Worm (Caenorhabditis elegans) whole organism, L2 larva: ENCODE data around the gene ttbk-4.

ENCODE experiments used
- R02D3.7 ChIP-seq: fragments of 150-350 bp; optimal IDR thresholded peaks from 2 replicates; lab custom pipeline; 2014; ENCODE audit warnings: missing biosample characterization, missing genetic modification characterization
- ZK546.5 ChIP-seq: sonication (generic microtip); optimal IDR thresholded peaks from 2 replicates; lab custom pipeline; 2017; ENCODE audit warnings: missing biosample characterization, missing genetic modification characterization
- aly-2 ChIP-seq: fragments of 150-350 bp; optimal IDR thresholded peaks from 2 replicates; lab custom pipeline; 2014; ENCODE audit warnings: missing biosample characterization, missing genetic modification characterization
- blmp-1 ChIP-seq: sonication (generic microtip); optimal IDR thresholded peaks from 2 replicates; lab custom pipeline; 2017; ENCODE audit warnings: missing genetic modification characterization, mild to moderate bottlenecking, missing compliant biosample characterization, antibody characterized with exemption, moderate library complexity; ENCODE audit not compliant: insufficient read depth
- ceh-82 ChIP-seq: fragments of 150-350 bp; optimal IDR thresholded peaks from 2 replicates; lab custom pipeline; 2014; ENCODE audit warnings: missing biosample characterization, missing genetic modification characterization
- elt-1 ChIP-seq: fragments of 150-350 bp; optimal IDR thresholded peaks from 2 replicates; lab custom pipeline; 2014; ENCODE audit warnings: missing biosample characterization, missing genetic modification characterization
- elt-3 ChIP-seq: sonication (generic microtip); optimal IDR thresholded peaks from 2 replicates; lab custom pipeline; 2017; ENCODE audit warnings: missing biosample characterization, missing genetic modification characterization
- lin-11 ChIP-seq: fragments of 150-350 bp; sonication (generic microtip); optimal IDR thresholded peaks from 2 replicates; lab custom pipeline; 2014; ENCODE audit warnings: missing biosample characterization, missing genetic modification characterization, inconsistent platforms, mixed read lengths
- nhr-23 ChIP-seq: fragments of 150-350 bp; optimal IDR thresholded peaks from 2 replicates; lab custom pipeline; 2014; ENCODE audit warnings: missing biosample characterization, missing genetic modification reagents, missing genetic modification characterization
- skn-1 ChIP-seq: sonication (generic microtip); optimal IDR thresholded peaks from 2 replicates; lab custom pipeline; 2017; ENCODE audit warnings: missing biosample characterization, missing genetic modification characterization
- zag-1 ChIP-seq: fragments of 150-350 bp; optimal IDR thresholded peaks from 2 replicates; lab custom pipeline; 2014; ENCODE audit warnings: missing biosample characterization, missing genetic modification characterization

DNA sequence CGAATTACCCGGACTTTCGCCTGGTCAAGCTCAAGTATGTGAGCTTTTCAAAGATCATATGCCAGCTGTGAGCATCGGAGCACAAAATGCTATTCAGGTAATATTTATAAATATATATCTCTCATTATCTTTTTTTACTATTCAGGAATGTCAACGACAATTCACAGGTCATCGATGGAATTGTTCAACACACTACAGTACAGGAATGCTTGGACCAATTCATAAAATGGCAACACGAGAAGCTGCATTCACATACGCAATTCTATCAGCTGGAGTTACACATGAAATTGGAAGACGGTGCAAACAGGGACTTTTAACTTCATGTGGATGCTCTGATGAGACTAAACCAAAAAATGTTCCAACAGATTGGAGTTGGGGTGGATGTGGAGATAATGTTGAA, 6.7 kb downstream of the ttbk-4 start:
- TF ChIP-seq skn-1 (tag; lab: Kevin White, UChicago), result no peak
- TF ChIP-seq elt-1 (tag; lab: Kevin White, UChicago), result no peak
- TF ChIP-seq blmp-1 (tag; lab: Kevin White, UChicago), result no peak
- TF ChIP-seq nhr-23, result no peak
- no peak for TF ChIP-seq ZK546.5 (tag; lab: Kevin White, UChicago)
- TF ChIP-seq lin-11 (tag; lab: Kevin White, UChicago), result no peak
- TF ChIP-seq aly-2, result no peak
- no peak for TF ChIP-seq R02D3.7 (tag; lab: Kevin White, UChicago)
- TF ChIP-seq ceh-82 (tag; lab: Kevin White, UChicago), result no peak
- no peak for TF ChIP-seq zag-1 (tag; lab: Kevin White, UChicago)
- TF ChIP-seq elt-3 (tag; lab: Kevin White, UChicago), result no peak
